Worm (Caenorhabditis elegans) whole organism, mixed stage, embryonic: Measurements from ENCODE around the gene T16G1.18.

Experiments used
- cnd-1 ChIP-seq: fragments of 200-800 bp; sonication (Bioruptor generic); optimal IDR thresholded peaks from 2 replicates; lab custom pipeline; 2018; ENCODE audit warnings: mild to moderate bottlenecking, missing genetic modification characterization, missing compliant biosample characterization
- nhr-237 ChIP-seq: fragments of 150-350 bp; optimal IDR thresholded peaks from 2 replicates; lab custom pipeline; 2014; ENCODE audit warnings: missing biosample characterization, missing genetic modification characterization
- unc-39 ChIP-seq: fragments of 150-350 bp; optimal IDR thresholded peaks from 2 replicates; lab custom pipeline; 2014; ENCODE audit warnings: missing biosample characterization, missing genetic modification characterization

ce11 chrV:12967110-12967509 is 16.0 kb downstream of the T16G1.18 start, which contains the start of gene R186.3:
- TF ChIP-seq unc-39 = no peak
- TF ChIP-seq nhr-237 (tag; lab: Kevin White, UChicago) = no peak
- no peak for TF ChIP-seq cnd-1 (tag; lab: Kevin White, UChicago)
